Worm (Caenorhabditis elegans) whole organism, mixed stage, embryonic: ENCODE measurements around the gene bath-31.

Source experiments
- ceh-39 ChIP-seq: fragments of 150-350 bp; optimal IDR thresholded peaks from 2 replicates; lab custom pipeline; 2014; ENCODE audit warnings: missing biosample characterization, missing genetic modification characterization
- ces-1 ChIP-seq: fragments of 150-350 bp; optimal IDR thresholded peaks from 2 replicates; lab custom pipeline; 2014; ENCODE audit warnings: missing biosample characterization, missing genetic modification reagents, missing genetic modification characterization
- drap-1 ChIP-seq: fragments of 200-800 bp; sonication (Bioruptor generic); optimal IDR thresholded peaks from 3 replicates; lab custom pipeline; 2018; ENCODE audit warnings: mild to moderate bottlenecking, missing genetic modification characterization, missing compliant biosample characterization
- lin-13 ChIP-seq: fragments of 150-350 bp; optimal IDR thresholded peaks from 2 replicates; lab custom pipeline; 2014; ENCODE audit warnings: missing biosample characterization, missing genetic modification characterization
- nhr-12 ChIP-seq: fragments of 150-350 bp; optimal IDR thresholded peaks from 2 replicates; lab custom pipeline; 2014; ENCODE audit warnings: missing biosample characterization, missing genetic modification characterization
- nhr-2 ChIP-seq: fragments of 150-350 bp; optimal IDR thresholded peaks from 2 replicates; lab custom pipeline; 2014; ENCODE audit warnings: missing biosample characterization, missing genetic modification characterization
- nhr-76 ChIP-seq: sonication (generic microtip); optimal IDR thresholded peaks from 2 replicates; lab custom pipeline; 2017; ENCODE audit warnings: missing biosample characterization, missing genetic modification characterization
- pha-4 ChIP-seq: fragments of 150-350 bp; optimal IDR thresholded peaks from 2 replicates; lab custom pipeline; 2018; ENCODE audit warnings: missing biosample characterization, missing genetic modification reagents, missing genetic modification characterization
- sem-2 ChIP-seq: fragments of 200-800 bp; sonication (Bioruptor generic); optimal IDR thresholded peaks from 2 replicates; lab custom pipeline; 2018; ENCODE audit warnings: mild to moderate bottlenecking, missing genetic modification characterization, missing compliant biosample characterization
- snpc-4 ChIP-seq: fragments of 150-350 bp; optimal IDR thresholded peaks from 2 replicates; lab custom pipeline; 2014; ENCODE audit warnings: missing biosample characterization, missing genetic modification characterization
- unc-62 ChIP-seq: fragments of 150-350 bp; optimal IDR thresholded peaks from 2 replicates; lab custom pipeline; 2014; ENCODE audit warnings: missing biosample characterization, missing genetic modification reagents, missing genetic modification characterization

DNA sequence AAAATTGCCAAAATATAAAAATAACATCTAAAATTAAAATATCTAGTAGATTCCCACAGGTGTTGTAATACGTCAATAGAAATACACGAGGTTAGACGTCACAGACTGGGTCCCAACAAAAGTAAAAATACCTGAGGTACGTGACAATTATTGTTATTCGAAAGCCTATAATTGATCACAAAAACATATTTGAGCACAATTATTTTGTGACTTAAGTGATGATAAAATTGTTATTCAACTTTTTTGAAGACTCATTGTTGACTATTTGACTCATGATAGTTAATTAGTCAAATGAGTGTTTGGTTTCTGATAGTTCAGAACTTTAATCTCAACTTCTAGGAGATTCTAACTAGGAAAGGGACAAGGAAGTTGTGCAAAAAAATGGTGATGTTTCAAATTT lies 46.0 kb downstream of the bath-31 start:
- TF ChIP-seq pha-4 (tag; lab: Kevin White, UChicago) (no peak), snpc-4 (no peak), nhr-76 (tag; lab: Kevin White, UChicago) (no peak), unc-62 (GFP tag; lab: Kevin White, UChicago) (no peak), nhr-12 (tag; lab: Kevin White, UChicago) (no peak), sem-2 (GFP tag; lab: Kevin White, UChicago) (no peak), nhr-2 (tag; lab: Kevin White, UChicago) (no peak), ces-1 (no peak), drap-1 (GFP tag; lab: Kevin White, UChicago) (no peak), lin-13 (tag; lab: Kevin White, UChicago) (no peak), ceh-39 (tag; lab: Kevin White, UChicago) (no peak)
